Fruit fly (Drosophila melanogaster) whole organism, embryonic: ENCODE results near the gene Cpr65Av.
A peak's percentile ranks its signal among the peaks of the same experiment; 100 is the strongest.

Experiments used
- Blimp-1 ChIP-seq: fragments of 200-800 bp; sonication (Bioruptor generic); optimal IDR thresholded peaks from 3 replicates; lab custom pipeline; 2018; ENCODE audit warnings: missing biosample characterization, missing genetic modification characterization, mild to moderate bottlenecking, moderate library complexity, missing genetic modification reagents
- CG10209 ChIP-seq: fragments of 200-800 bp; sonication (Bioruptor generic); optimal IDR thresholded peaks from 3 replicates; lab custom pipeline; 2017; ENCODE audit warnings: missing biosample characterization, mild to moderate bottlenecking, missing genetic modification characterization, missing genetic modification reagents
- CG13894 ChIP-seq: fragments of 200-800 bp; sonication (Bioruptor generic); optimal IDR thresholded peaks from 3 replicates; lab custom pipeline; 2018; ENCODE audit warnings: missing biosample characterization, mild to moderate bottlenecking, missing genetic modification characterization, moderate library complexity
- CG14014 ChIP-seq: fragments of 200-800 bp; sonication (Bioruptor generic); IDR thresholded peaks from 2 replicates; pipeline ENCODE4 v1.3.6; 2022; ENCODE audit warnings: missing biosample characterization, missing genetic modification characterization
- CG15696 ChIP-seq: fragments of 200-800 bp; sonication (Bioruptor generic); optimal IDR thresholded peaks from 2 replicates; lab custom pipeline; 2019; ENCODE audit warnings: missing biosample characterization, mild to moderate bottlenecking, missing genetic modification characterization, moderate library complexity
- CG17568 ChIP-seq: fragments of 200-800 bp; sonication (Bioruptor generic); optimal IDR thresholded peaks from 2 replicates; lab custom pipeline; 2018; ENCODE audit warnings: missing biosample characterization, mild to moderate bottlenecking, missing genetic modification characterization, moderate library complexity
- CG17802 ChIP-seq: fragments of 200-800 bp; sonication (Bioruptor generic); optimal IDR thresholded peaks from 2 replicates; lab custom pipeline; 2018; ENCODE audit warnings: missing biosample characterization, mild to moderate bottlenecking, missing genetic modification characterization, moderate library complexity
- CG30020 ChIP-seq: fragments of 200-800 bp; optimal IDR thresholded peaks from 2 replicates; lab custom pipeline; 2019; ENCODE audit warnings: missing biosample characterization, mild to moderate bottlenecking, missing genetic modification characterization, moderate library complexity
- CG31224 ChIP-seq: fragments of 200-800 bp; sonication (Bioruptor generic); IDR thresholded peaks from 2 replicates; pipeline ENCODE4 v1.3.6; 2022; ENCODE audit warnings: missing biosample characterization, missing genetic modification characterization
- CG4404 ChIP-seq: fragments of 200-800 bp; sonication (Bioruptor generic); IDR thresholded peaks from 2 replicates; pipeline ENCODE4 v1.3.6; 2022; ENCODE audit warnings: missing biosample characterization, missing genetic modification characterization
- CG6654 ChIP-seq: fragments of 200-800 bp; sonication (Bioruptor generic); optimal IDR thresholded peaks from 2 replicates; lab custom pipeline; 2017; ENCODE audit warnings: missing biosample characterization, mild to moderate bottlenecking, missing genetic modification characterization
- CG8359 ChIP-seq: fragments of 200-800 bp; sonication (Bioruptor generic); optimal IDR thresholded peaks from 2 replicates; lab custom pipeline; 2017; ENCODE audit warnings: missing biosample characterization, mild to moderate bottlenecking, missing genetic modification characterization, borderline replicate concordance
- CG9215 ChIP-seq: fragments of 200-800 bp; sonication (Bioruptor generic); IDR thresholded peaks from 2 replicates; pipeline ENCODE4 v1.3.6; 2022; ENCODE audit warnings: missing biosample characterization, missing genetic modification characterization
- CG9437 ChIP-seq: fragments of 200-800 bp; sonication (Bioruptor generic); optimal IDR thresholded peaks from 2 replicates; lab custom pipeline; 2018; ENCODE audit warnings: missing biosample characterization, mild to moderate bottlenecking, missing genetic modification characterization
- CrebB ChIP-seq: fragments of 200-800 bp; sonication (Bioruptor generic); optimal IDR thresholded peaks from 3 replicates; lab custom pipeline; 2018; ENCODE audit warnings: missing biosample characterization, mild to moderate bottlenecking, missing genetic modification characterization
- Deaf1 ChIP-seq: fragments of 200-800 bp; optimal IDR thresholded peaks from 3 replicates; lab custom pipeline; 2019; ENCODE audit warnings: missing biosample characterization, mild to moderate bottlenecking, missing genetic modification characterization, moderate library complexity
- Dip2 ChIP-seq: fragments of 200-800 bp; sonication (Bioruptor generic); IDR thresholded peaks from 2 replicates; pipeline ENCODE4 v1.3.6; 2022; ENCODE audit warnings: missing biosample characterization, missing genetic modification characterization
- Dp ChIP-seq: fragments of 200-800 bp; sonication (Bioruptor generic); optimal IDR thresholded peaks from 2 replicates; lab custom pipeline; 2018; ENCODE audit warnings: missing biosample characterization, mild to moderate bottlenecking, missing genetic modification characterization, moderate library complexity
- Drgx ChIP-seq: fragments of 200-800 bp; sonication (Bioruptor generic); IDR thresholded peaks from 2 replicates; pipeline ENCODE4 v1.3.6; 2022; ENCODE audit warnings: missing biosample characterization, missing genetic modification characterization
- Hr39 ChIP-seq: fragments of >200 bp; optimal IDR thresholded peaks from 2 replicates; lab custom pipeline; 2017
- Lpt ChIP-seq: fragments of >200 bp; optimal IDR thresholded peaks from 2 replicates; lab custom pipeline; 2018; ENCODE audit warnings: missing biosample characterization, missing genetic modification characterization
- MTF-1 ChIP-seq: fragments of 200-800 bp; sonication (Bioruptor generic); optimal IDR thresholded peaks from 2 replicates; lab custom pipeline; 2018; ENCODE audit warnings: missing biosample characterization, mild to moderate bottlenecking, missing genetic modification characterization, borderline replicate concordance
- Meics ChIP-seq: fragments of 200-800 bp; sonication (Bioruptor generic); optimal IDR thresholded peaks from 2 replicates; lab custom pipeline; 2017; ENCODE audit warnings: missing biosample characterization, mild to moderate bottlenecking, missing genetic modification characterization
- Oli ChIP-seq: fragments of 200-800 bp; sonication (Bioruptor generic); optimal IDR thresholded peaks from 2 replicates; lab custom pipeline; 2018; ENCODE audit warnings: missing biosample characterization, mild to moderate bottlenecking, missing genetic modification characterization, moderate library complexity
- Usf ChIP-seq: fragments of 200-800 bp; sonication (Bioruptor generic); optimal IDR thresholded peaks from 2 replicates; lab custom pipeline; 2017; ENCODE audit warnings: missing genotype, missing biosample characterization, missing genetic modification characterization
- ab ChIP-seq: fragments of 200-800 bp; sonication (Bioruptor generic); optimal IDR thresholded peaks from 2 replicates; lab custom pipeline; 2016; ENCODE audit warnings: missing biosample characterization, missing genetic modification characterization
- abd-A ChIP-seq: fragments of 200-800 bp; sonication (Bioruptor generic); optimal IDR thresholded peaks from 3 replicates; lab custom pipeline; 2019; ENCODE audit warnings: missing biosample characterization, mild to moderate bottlenecking, missing genetic modification characterization, moderate library complexity
- aop ChIP-seq: fragments of 200-800 bp; sonication (Bioruptor generic); IDR thresholded peaks from 2 replicates; pipeline ENCODE4 v1.3.6; 2022; ENCODE audit warnings: missing biosample characterization, missing genetic modification characterization
- chinmo ChIP-seq: fragments of 200-800 bp; sonication (Bioruptor generic); IDR thresholded peaks from 4 replicates; pipeline ENCODE4 v1.3.6; 2022; ENCODE audit warnings: missing biosample characterization, missing genetic modification characterization; ENCODE audit not compliant: partially characterized antibody
- cwo ChIP-seq: fragments of 200-800 bp; sonication (Bioruptor generic); optimal IDR thresholded peaks from 3 replicates; lab custom pipeline; 2017; ENCODE audit warnings: missing biosample characterization, missing genetic modification characterization, mild to moderate bottlenecking, moderate library complexity, missing genetic modification reagents
- fru ChIP-seq: fragments of >200 bp; optimal IDR thresholded peaks from 2 replicates; lab custom pipeline; 2017
- ftz-f1 ChIP-seq: fragments of 200-800 bp; sonication (Bioruptor generic); optimal IDR thresholded peaks from 2 replicates; lab custom pipeline; 2016; ENCODE audit warnings: missing biosample characterization, missing genetic modification characterization
- gcm2 ChIP-seq: fragments of 200-800 bp; sonication (Bioruptor generic); optimal IDR thresholded peaks from 2 replicates; lab custom pipeline; 2016; ENCODE audit warnings: missing biosample characterization, missing genetic modification characterization
- gem ChIP-seq: fragments of 200-800 bp; sonication (Bioruptor generic); optimal IDR thresholded peaks from 2 replicates; lab custom pipeline; 2019; ENCODE audit warnings: missing biosample characterization, mild to moderate bottlenecking, missing genetic modification characterization, moderate library complexity
- grau ChIP-seq: fragments of 200-800 bp; optimal IDR thresholded peaks from 3 replicates; lab custom pipeline; 2019; ENCODE audit warnings: missing biosample characterization, mild to moderate bottlenecking, missing genetic modification characterization, moderate library complexity
- ham ChIP-seq: fragments of 200-800 bp; sonication (Bioruptor generic); IDR thresholded peaks from 2 replicates; pipeline ENCODE4 v1.3.6; 2022; ENCODE audit warnings: missing biosample characterization, missing genetic modification characterization
- her ChIP-seq: fragments of 200-800 bp; sonication (Bioruptor generic); optimal IDR thresholded peaks from 2 replicates; lab custom pipeline; 2016; ENCODE audit warnings: missing biosample characterization, missing genetic modification characterization
- kah ChIP-seq: fragments of 200-800 bp; sonication (Bioruptor generic); optimal IDR thresholded peaks from 2 replicates; lab custom pipeline; 2018; ENCODE audit warnings: missing biosample characterization, mild to moderate bottlenecking, missing genetic modification characterization
- lov ChIP-seq, 2 experiments: fragments of 200-800 bp in 1 of 2; fragments of >200 bp in 1 of 2; sonication (Bioruptor generic) in 1 of 2; IDR thresholded peaks in 1 of 2; optimal IDR thresholded peaks in 1 of 2; 2 replicates in 1 of 2; 3 replicates in 1 of 2; pipeline versions ENCODE4 v1.3.6 to Lab custom; 2017 to 2022; ENCODE audit warnings: missing biosample characterization in 1 of 2, missing genetic modification characterization in 1 of 2
- nau ChIP-seq: fragments of 200-800 bp; sonication (Bioruptor generic); optimal IDR thresholded peaks from 3 replicates; lab custom pipeline; 2017; ENCODE audit warnings: missing biosample characterization, mild to moderate bottlenecking, missing genetic modification characterization, missing genetic modification reagents
- pros ChIP-seq: fragments of 200-800 bp; sonication (Bioruptor generic); optimal IDR thresholded peaks from 3 replicates; lab custom pipeline; 2019; ENCODE audit warnings: missing biosample characterization, mild to moderate bottlenecking, missing genetic modification characterization, moderate library complexity
- rib ChIP-seq: fragments of 200-800 bp; sonication (Bioruptor generic); IDR thresholded peaks from 2 replicates; pipeline ENCODE4 v1.3.6; 2022; ENCODE audit warnings: missing biosample characterization, missing genetic modification characterization
- ro ChIP-seq: fragments of 200-800 bp; sonication (Bioruptor generic); IDR thresholded peaks from 2 replicates; pipeline ENCODE4 v1.3.6; 2022; ENCODE audit warnings: missing biosample characterization, missing genetic modification characterization
- scrt ChIP-seq: fragments of 200-800 bp; sonication (Bioruptor generic); optimal IDR thresholded peaks from 2 replicates; lab custom pipeline; 2018; ENCODE audit warnings: missing biosample characterization, mild to moderate bottlenecking, missing genetic modification characterization, moderate library complexity
- sd ChIP-seq: fragments of 200-800 bp; sonication (Bioruptor generic); optimal IDR thresholded peaks from 3 replicates; lab custom pipeline; 2018; ENCODE audit warnings: missing biosample characterization, mild to moderate bottlenecking, missing genetic modification characterization, moderate library complexity
- sens-2 ChIP-seq: fragments of 200-800 bp; sonication (Bioruptor generic); IDR thresholded peaks from 2 replicates; pipeline ENCODE4 v1.3.6; 2022; ENCODE audit warnings: missing biosample characterization, missing genetic modification characterization
- tna ChIP-seq: fragments of 200-800 bp; sonication (Bioruptor generic); IDR thresholded peaks from 2 replicates; pipeline ENCODE4 v1.3.6; 2022; ENCODE audit warnings: missing biosample characterization, missing genetic modification characterization; ENCODE audit not compliant: partially characterized antibody
- yki ChIP-seq: fragments of >200 bp; optimal IDR thresholded peaks from 3 replicates; lab custom pipeline; 2018
- z ChIP-seq: fragments of 200-800 bp; sonication (Bioruptor generic); IDR thresholded peaks from 3 replicates; pipeline ENCODE4 v1.3.6; 2022; ENCODE audit warnings: missing biosample characterization, missing genetic modification characterization

The Cpr65Av gene

DNA sequence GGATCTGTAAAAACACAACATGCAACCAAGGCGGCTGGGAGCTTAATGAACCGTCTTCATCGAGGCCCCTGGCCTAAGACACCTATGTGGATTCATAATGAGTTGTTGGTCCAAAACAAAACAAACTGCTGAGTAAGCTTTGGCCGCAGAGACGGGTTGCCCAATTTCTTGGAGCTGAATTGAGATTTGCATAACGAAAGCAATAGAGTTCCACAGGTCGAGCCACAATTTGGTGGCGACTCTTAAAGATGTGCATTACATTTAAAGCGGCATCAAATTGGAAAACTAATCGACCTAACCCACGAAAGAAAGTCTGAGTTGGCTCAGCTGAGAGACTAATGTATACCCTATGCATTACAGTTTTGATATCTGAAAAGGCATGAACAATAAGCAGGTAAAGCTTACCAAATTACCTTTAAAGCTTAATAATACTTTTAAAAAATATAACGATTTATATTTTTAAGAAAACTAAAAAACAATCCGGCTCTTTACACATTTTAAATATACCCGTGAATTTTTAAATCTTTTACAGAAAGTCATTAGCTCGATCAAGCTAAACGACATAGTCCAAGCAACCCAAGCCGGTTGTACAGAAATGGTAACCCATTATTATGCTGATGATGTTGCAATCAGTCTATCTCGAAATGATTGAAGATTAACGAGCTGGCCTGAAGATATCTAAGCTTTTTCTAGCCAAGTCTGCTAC lies 17.7 kb upstream of the Cpr65Av start, which contains the start of gene CG13297 (continued):
- TF ChIP-seq ab (GFP tag; lab: Kevin White, UChicago) = no peak
- no peak for TF ChIP-seq Usf (GFP tag; lab: Kevin White, UChicago)
- no peak for TF ChIP-seq tna (GFP tag; lab: Robert Waterston, UW)
- no peak for TF ChIP-seq nau (GFP tag; lab: Kevin White, UChicago)
- TF ChIP-seq CG17802 (tag; lab: Kevin White, UChicago) = no peak
- TF ChIP-seq CG17568 (GFP tag; lab: Kevin White, UChicago) = no peak
- TF ChIP-seq gcm2 (GFP tag; lab: Kevin White, UChicago) = no peak
- no peak for TF ChIP-seq CG31224
- TF ChIP-seq CG8359 (GFP tag; lab: Kevin White, UChicago) = no peak
- TF ChIP-seq grau (tag; lab: Kevin White, UChicago) = peak; percentile 57
- TF ChIP-seq fru = no peak
- TF ChIP-seq her (GFP tag; lab: Kevin White, UChicago) = no peak
- TF ChIP-seq Lpt = no peak
- peak; percentile 42 for TF ChIP-seq Meics (GFP tag; lab: Kevin White, UChicago)
- peak; percentile 74 for TF ChIP-seq gem
- TF ChIP-seq yki (lab: Kevin White, UChicago) = no peak
- TF ChIP-seq CG15696 (tag; lab: Kevin White, UChicago) = no peak
- no peak for TF ChIP-seq sens-2 (GFP tag; lab: Robert Waterston, UW)

DNA sequence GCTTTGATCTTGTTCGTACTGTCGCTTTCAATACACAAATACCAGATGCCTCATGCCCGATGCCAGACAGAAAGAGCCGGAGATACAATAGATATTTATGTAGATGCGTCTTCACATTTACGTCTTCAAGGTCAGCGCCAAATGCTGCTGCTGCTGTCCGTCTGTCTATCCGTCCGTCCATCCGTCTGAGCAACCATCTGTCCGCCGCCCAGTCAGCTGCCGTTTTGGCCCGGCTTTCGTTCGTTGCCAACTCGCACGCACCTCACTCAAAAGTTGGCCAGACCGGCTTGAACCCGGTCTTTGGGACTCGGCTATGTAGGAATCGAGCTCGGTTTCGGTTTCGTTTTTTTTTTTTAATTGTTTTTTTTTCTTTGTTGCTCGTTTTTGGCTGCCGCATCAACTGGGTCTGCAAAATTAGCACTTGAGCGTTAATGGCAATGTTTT lies 15.2 kb upstream of the Cpr65Av start:
- no peak for TF ChIP-seq Dp (GFP tag; lab: Kevin White, UChicago)
- peak; percentile 99 for TF ChIP-seq pros (GFP tag; lab: Kevin White, UChicago)
- TF ChIP-seq CG14014 (GFP tag; lab: Robert Waterston, UW) = no peak
- no peak for TF ChIP-seq Dip2 (GFP tag; lab: Robert Waterston, UW)
- no peak for TF ChIP-seq rib (GFP tag; lab: Robert Waterston, UW)
- TF ChIP-seq ham (GFP tag; lab: Robert Waterston, UW) = no peak
- TF ChIP-seq Oli (tag; lab: Kevin White, UChicago) = no peak
- TF ChIP-seq MTF-1 = no peak
- TF ChIP-seq scrt = no peak
- TF ChIP-seq Deaf1 (tag; lab: Kevin White, UChicago) = peak; percentile 63
- TF ChIP-seq sd = peak; percentile 82
- TF ChIP-seq Blimp-1 (GFP tag; lab: Kevin White, UChicago) = peak; percentile 86
- TF ChIP-seq kah (GFP tag; lab: Kevin White, UChicago) = no peak
- TF ChIP-seq lov (optimal IDR thresholded peaks at IDR 0.05; lab: Kevin White, UChicago) = no peak
- no peak for TF ChIP-seq lov (GFP tag; IDR thresholded peaks at IDR 0.05; lab: Robert Waterston, UW)
- TF ChIP-seq ro = no peak
- peak; percentile 48 for TF ChIP-seq CG10209 (GFP tag; lab: Kevin White, UChicago)
- TF ChIP-seq abd-A (tag; lab: Kevin White, UChicago) = peak; percentile 71
- no peak for TF ChIP-seq CG9215 (GFP tag; lab: Robert Waterston, UW)
- no peak for TF ChIP-seq aop (GFP tag; lab: Robert Waterston, UW)
- peak; percentile 50 for TF ChIP-seq CG13894
- TF ChIP-seq CG9437 (GFP tag; lab: Kevin White, UChicago) = no peak
- TF ChIP-seq CG6654 (GFP tag; lab: Kevin White, UChicago) = no peak
- TF ChIP-seq CrebB = no peak
- TF ChIP-seq chinmo (GFP tag; lab: Robert Waterston, UW) = peak; percentile 98
- TF ChIP-seq ftz-f1 = peak; percentile 71
- no peak for TF ChIP-seq Hr39 (lab: Kevin White, UChicago)
- TF ChIP-seq cwo (GFP tag; lab: Kevin White, UChicago) = no peak
- peak; percentile 67; the same call in 2 of the 3 replicates for TF ChIP-seq z
- peak; percentile 37; the same call in 1 of the 2 replicates for TF ChIP-seq Drgx
- TF ChIP-seq CG30020 = no peak
- no peak for TF ChIP-seq CG4404 (GFP tag; lab: Robert Waterston, UW)
